Fruit fly (Drosophila melanogaster) Kc167 (cell line): ENCODE results near the gene tty.

Experiments
- h ChIP-seq: fragments of >200 bp; optimal IDR thresholded peaks from 3 replicates; lab custom pipeline; 2018; ENCODE audit warnings: missing external identifiers
- psq ChIP-seq: fragments of >200 bp; optimal IDR thresholded peaks from 2 replicates; lab custom pipeline; 2017; ENCODE audit warnings: missing external identifiers

- TF ChIP-seq h (lab: Kevin White, UChicago) (no peak), psq (lab: Kevin White, UChicago) (no peak)
Measured at dm6 chrX:21353541-21353940, 14.1 kb upstream of the tty start.
